Worm (Caenorhabditis elegans) whole organism, midembryonic: ENCODE data around the gene kreg-1.

Experiments
- flt-1 ChIP-seq: fragments of 200-800 bp; sonication (Bioruptor generic); IDR thresholded peaks from 2 replicates; pipeline ENCODE4 v1.3.6; 2022; ENCODE audit warnings: missing genetic modification characterization, missing compliant biosample characterization
- ztf-23 ChIP-seq: fragments of 200-800 bp; sonication (Bioruptor generic); IDR thresholded peaks from 2 replicates; pipeline ENCODE4 v1.3.6; 2022; ENCODE audit warnings: missing genetic modification reagents, missing genetic modification characterization, missing compliant biosample characterization

DNA sequence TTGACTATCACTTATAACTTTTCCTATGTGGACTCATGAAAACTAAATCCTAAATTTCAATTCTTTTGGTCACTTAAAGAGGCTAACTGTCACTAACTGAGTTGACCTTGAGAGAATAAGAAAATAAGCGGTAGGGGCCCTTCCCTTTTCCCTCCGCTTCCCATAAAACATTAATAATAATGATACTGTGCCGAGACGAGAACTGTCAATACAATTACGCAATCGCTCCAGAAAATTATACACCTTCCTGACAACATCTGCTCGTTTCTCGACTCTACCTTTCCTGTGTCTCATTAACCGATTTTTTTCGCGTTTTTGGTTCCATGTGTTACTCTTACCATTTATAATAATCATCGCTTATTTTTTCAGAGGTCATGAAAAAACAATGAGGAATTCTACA, 48.7 kb upstream of the kreg-1 start:
- TF ChIP-seq flt-1 (GFP tag; lab: Robert Waterston, UW) (no peak), ztf-23 (no peak)
